Worm (Caenorhabditis elegans) whole organism, mixed stage, embryonic: ENCODE data around the gene lact-9.

Source experiments
- cnd-1 ChIP-seq: fragments of 200-800 bp; sonication (Bioruptor generic); optimal IDR thresholded peaks from 2 replicates; lab custom pipeline; 2018; ENCODE audit warnings: mild to moderate bottlenecking, missing genetic modification characterization, missing compliant biosample characterization
- elt-3 ChIP-seq: fragments of 150-350 bp; optimal IDR thresholded peaks from 2 replicates; lab custom pipeline; 2014; ENCODE audit warnings: missing biosample characterization, missing genetic modification characterization
- lin-13 ChIP-seq: fragments of 150-350 bp; optimal IDR thresholded peaks from 2 replicates; lab custom pipeline; 2014; ENCODE audit warnings: missing biosample characterization, missing genetic modification characterization
- lin-32 ChIP-seq: fragments of 200-800 bp; sonication (Bioruptor generic); optimal IDR thresholded peaks from 2 replicates; lab custom pipeline; 2018; ENCODE audit warnings: mild to moderate bottlenecking, missing genetic modification characterization, missing compliant biosample characterization
- nhr-12 ChIP-seq: fragments of 150-350 bp; optimal IDR thresholded peaks from 2 replicates; lab custom pipeline; 2014; ENCODE audit warnings: missing biosample characterization, missing genetic modification characterization
- nhr-237 ChIP-seq: fragments of 150-350 bp; optimal IDR thresholded peaks from 2 replicates; lab custom pipeline; 2014; ENCODE audit warnings: missing biosample characterization, missing genetic modification characterization
- nhr-76 ChIP-seq: sonication (generic microtip); optimal IDR thresholded peaks from 2 replicates; lab custom pipeline; 2017; ENCODE audit warnings: missing biosample characterization, missing genetic modification characterization
- pha-4 ChIP-seq: fragments of 150-350 bp; optimal IDR thresholded peaks from 2 replicates; lab custom pipeline; 2018; ENCODE audit warnings: missing biosample characterization, missing genetic modification reagents, missing genetic modification characterization
- snpc-4 ChIP-seq: fragments of 150-350 bp; optimal IDR thresholded peaks from 2 replicates; lab custom pipeline; 2014; ENCODE audit warnings: missing biosample characterization, missing genetic modification characterization
- tbx-8 ChIP-seq: fragments of 200-800 bp; sonication (Bioruptor generic); optimal IDR thresholded peaks from 2 replicates; lab custom pipeline; 2018; ENCODE audit warnings: mild to moderate bottlenecking, missing genetic modification characterization, moderate library complexity, missing compliant biosample characterization
- unc-62 ChIP-seq: fragments of 150-350 bp; optimal IDR thresholded peaks from 2 replicates; lab custom pipeline; 2014; ENCODE audit warnings: missing biosample characterization, missing genetic modification reagents, missing genetic modification characterization
- ztf-11 ChIP-seq: fragments of 150-350 bp; optimal IDR thresholded peaks from 2 replicates; lab custom pipeline; 2014; ENCODE audit warnings: missing biosample characterization, missing genetic modification characterization

ce11 chrIV:13795249-13795909, 9.9 kb upstream of the lact-9 start:
- TF ChIP-seq nhr-12 (tag; lab: Kevin White, UChicago) (no peak), snpc-4 (no peak), cnd-1 (tag; lab: Kevin White, UChicago) (no peak), lin-13 (no peak), unc-62 (GFP tag; lab: Kevin White, UChicago) (no peak), tbx-8 (no peak), nhr-237 (tag; lab: Kevin White, UChicago) (no peak), elt-3 (tag; lab: Kevin White, UChicago) (no peak), lin-32 (GFP tag; lab: Kevin White, UChicago) (no peak), ztf-11 (tag; lab: Kevin White, UChicago) (no peak), pha-4 (no peak), nhr-76 (tag; lab: Kevin White, UChicago) (no peak)
